Fruit fly (Drosophila melanogaster) whole organism, wandering third instar larva: Measurements from ENCODE around the gene miple2.
A peak's percentile ranks its signal among the peaks of the same experiment; 100 is the strongest.

ENCODE experiments used
- Abd-B ChIP-seq: fragments of >200 bp; optimal IDR thresholded peaks from 2 replicates; lab custom pipeline; 2017; ENCODE audit warnings: missing biosample characterization, missing genetic modification characterization
- CG32264 ChIP-seq: fragments of 200-800 bp; sonication (Bioruptor generic); optimal IDR thresholded peaks from 2 replicates; lab custom pipeline; 2016; ENCODE audit warnings: missing biosample characterization, missing genetic modification characterization
- CG9705 ChIP-seq: fragments of 200-800 bp; sonication (Bioruptor generic); optimal IDR thresholded peaks from 2 replicates; lab custom pipeline; 2018; ENCODE audit warnings: missing biosample characterization, mild to moderate bottlenecking, missing genetic modification characterization
- CrebA ChIP-seq: fragments of 200-800 bp; sonication (Bioruptor generic); optimal IDR thresholded peaks from 2 replicates; lab custom pipeline; 2016; ENCODE audit warnings: missing biosample characterization, mild to moderate bottlenecking, missing genetic modification characterization, borderline replicate concordance
- Dfd ChIP-seq: fragments of >200 bp; optimal IDR thresholded peaks from 2 replicates; lab custom pipeline; 2017; ENCODE audit warnings: missing biosample characterization, missing genetic modification characterization
- Dif ChIP-seq: fragments of 200-275, 200-300 bp; sonication (Bioruptor generic); optimal IDR thresholded peaks from 2 replicates; lab custom pipeline; 2018; ENCODE audit warnings: missing biosample characterization, missing genetic modification characterization; ENCODE audit not compliant: partially characterized antibody
- GATAd ChIP-seq: sonication (Bioruptor generic); optimal IDR thresholded peaks from 2 replicates; lab custom pipeline; 2016; ENCODE audit warnings: missing biosample characterization, missing genetic modification characterization
- HLH106 ChIP-seq: fragments of 200-800 bp; optimal IDR thresholded peaks from 3 replicates; lab custom pipeline; 2019; ENCODE audit warnings: missing biosample characterization, mild to moderate bottlenecking, missing genetic modification characterization, moderate library complexity
- Hnf4 ChIP-seq: fragments of 200-800 bp; sonication (Bioruptor generic); optimal IDR thresholded peaks from 2 replicates; lab custom pipeline; 2016; ENCODE audit warnings: missing biosample characterization, mild to moderate bottlenecking, missing genetic modification characterization
- Hr78 ChIP-seq: fragments of >200 bp; optimal IDR thresholded peaks from 2 replicates; lab custom pipeline; 2017; ENCODE audit warnings: missing biosample characterization, missing genetic modification characterization
- Hr83 ChIP-seq: fragments of 200-300 bp; sonication (Bioruptor generic); optimal IDR thresholded peaks from 2 replicates; lab custom pipeline; 2016; ENCODE audit warnings: missing biosample characterization, mild to moderate bottlenecking, missing genetic modification characterization, moderate library complexity; ENCODE audit not compliant: poor library complexity, severe bottlenecking
- Jra ChIP-seq: sonication (Bioruptor generic); optimal IDR thresholded peaks from 2 replicates; lab custom pipeline; 2016; ENCODE audit warnings: missing biosample characterization, missing genetic modification characterization
- Mio ChIP-seq: sonication (Bioruptor generic); optimal IDR thresholded peaks from 2 replicates; lab custom pipeline; 2016; ENCODE audit warnings: missing biosample characterization, missing genetic modification characterization
- Myc ChIP-seq: fragments of >200 bp; optimal IDR thresholded peaks from 2 replicates; lab custom pipeline; 2017
- N ChIP-seq: fragments of >200 bp; optimal IDR thresholded peaks from 2 replicates; lab custom pipeline; 2018; ENCODE audit warnings: missing biosample characterization, missing external identifiers, missing genetic modification characterization
- OdsH ChIP-seq: fragments of 200-800 bp; sonication (Bioruptor generic); optimal IDR thresholded peaks from 2 replicates; lab custom pipeline; 2016; ENCODE audit warnings: missing biosample characterization, mild to moderate bottlenecking, missing genetic modification characterization
- Rel ChIP-seq, 2 experiments: fragments of 200-800 bp; sonication (Bioruptor generic) in 1 of 2; optimal IDR thresholded peaks; 2 replicates in 1 of 2; 3 replicates in 1 of 2; lab custom pipeline; 2016 to 2019; ENCODE audit warnings: mild to moderate bottlenecking in 2 of 2, missing biosample characterization in 2 of 2, missing genetic modification characterization in 2 of 2, moderate library complexity in 1 of 2
- Sp1 ChIP-seq: fragments of 200-800 bp; sonication (Bioruptor generic); optimal IDR thresholded peaks from 3 replicates; lab custom pipeline; 2019; ENCODE audit warnings: missing biosample characterization, mild to moderate bottlenecking, missing genetic modification characterization, moderate library complexity
- Vsx2 ChIP-seq: fragments of 200-300, 225-300 bp; sonication (Bioruptor generic); optimal IDR thresholded peaks from 2 replicates; lab custom pipeline; 2018; ENCODE audit warnings: missing biosample characterization, missing genetic modification characterization; ENCODE audit not compliant: partially characterized antibody
- br ChIP-seq: fragments of 200-800 bp; sonication (Bioruptor generic); optimal IDR thresholded peaks from 2 replicates; lab custom pipeline; 2016; ENCODE audit warnings: missing biosample characterization, missing genetic modification characterization
- brk ChIP-seq: fragments of 200-800 bp; sonication (Bioruptor generic); optimal IDR thresholded peaks from 2 replicates; lab custom pipeline; 2016; ENCODE audit warnings: missing biosample characterization, mild to moderate bottlenecking, missing genetic modification characterization
- dl ChIP-seq, 2 experiments: fragments of 175-275, 200-275 bp in 1 of 2; fragments of 200-275 bp in 1 of 2; sonication (Bioruptor generic); optimal IDR thresholded peaks; lab custom pipeline; 2018; ENCODE audit warnings: mild to moderate bottlenecking in 2 of 2, missing biosample characterization in 2 of 2, missing genetic modification characterization in 2 of 2, moderate library complexity in 2 of 2; ENCODE audit not compliant: partially characterized antibody in 2 of 2, insufficient read depth in 1 of 2
- dmrt93B ChIP-seq: fragments of 200-800 bp; sonication (Bioruptor generic); optimal IDR thresholded peaks from 2 replicates; lab custom pipeline; 2018; ENCODE audit warnings: missing biosample characterization, mild to moderate bottlenecking, missing genetic modification characterization
- dsf ChIP-seq: sonication (Bioruptor generic); optimal IDR thresholded peaks from 2 replicates; lab custom pipeline; 2016; ENCODE audit warnings: missing biosample characterization, missing genetic modification characterization, borderline replicate concordance
- ey ChIP-seq: fragments of 200-800 bp; sonication (Bioruptor generic); optimal IDR thresholded peaks from 2 replicates; lab custom pipeline; 2016; ENCODE audit warnings: missing biosample characterization, missing genetic modification characterization
- foxo ChIP-seq, 2 experiments: fragments of 200-800 bp; sonication (Bioruptor generic); optimal IDR thresholded peaks; 2 replicates in 1 of 2; 3 replicates in 1 of 2; lab custom pipeline; 2016 to 2017; ENCODE audit warnings: missing biosample characterization in 2 of 2, missing genetic modification characterization in 2 of 2
- fru ChIP-seq: fragments of 200-800 bp; sonication (Bioruptor generic); optimal IDR thresholded peaks from 3 replicates; lab custom pipeline; 2016; ENCODE audit warnings: missing biosample characterization, mild to moderate bottlenecking, missing genetic modification characterization
- h ChIP-seq: fragments of 200-800 bp; sonication (Bioruptor generic); optimal IDR thresholded peaks from 3 replicates; lab custom pipeline; 2016; ENCODE audit warnings: missing biosample characterization, mild to moderate bottlenecking, missing genetic modification characterization
- jim ChIP-seq: fragments of 175-275, 200-325 bp; sonication (Bioruptor generic); optimal IDR thresholded peaks from 2 replicates; lab custom pipeline; 2016; ENCODE audit warnings: missing biosample characterization, mild to moderate bottlenecking, missing genetic modification characterization
- lola ChIP-seq: fragments of >200 bp; optimal IDR thresholded peaks from 2 replicates; lab custom pipeline; 2017; ENCODE audit warnings: missing biosample characterization, missing genetic modification characterization
- pan ChIP-seq: fragments of >200 bp; optimal IDR thresholded peaks from 2 replicates; lab custom pipeline; 2017
- psq ChIP-seq: fragments of 200-800 bp; sonication (Bioruptor generic); optimal IDR thresholded peaks from 3 replicates; lab custom pipeline; 2017; ENCODE audit warnings: missing biosample characterization, mild to moderate bottlenecking, missing genetic modification characterization, moderate library complexity
- rgr ChIP-seq: fragments of 200-800 bp; sonication (Bioruptor generic); optimal IDR thresholded peaks from 3 replicates; lab custom pipeline; 2016; ENCODE audit warnings: missing biosample characterization, mild to moderate bottlenecking, missing genetic modification characterization
- sage ChIP-seq: fragments of 200-800 bp; sonication (Bioruptor generic); optimal IDR thresholded peaks from 2 replicates; lab custom pipeline; 2016; ENCODE audit warnings: missing biosample characterization, mild to moderate bottlenecking, missing genetic modification characterization
- sv ChIP-seq: fragments of 200-800 bp; sonication (Bioruptor generic); optimal IDR thresholded peaks from 3 replicates; lab custom pipeline; 2016; ENCODE audit warnings: missing biosample characterization, missing genetic modification characterization
- tai ChIP-seq: sonication (Bioruptor generic); optimal IDR thresholded peaks from 2 replicates; lab custom pipeline; 2016; ENCODE audit warnings: missing biosample characterization, missing genetic modification characterization
- usp ChIP-seq: fragments of >200 bp; optimal IDR thresholded peaks from 2 replicates; lab custom pipeline; 2017; ENCODE audit warnings: missing biosample characterization, missing genetic modification characterization
- woc ChIP-seq: sonication (Bioruptor generic); optimal IDR thresholded peaks from 2 replicates; lab custom pipeline; 2016; ENCODE audit warnings: missing biosample characterization, mild to moderate bottlenecking, missing genetic modification characterization

miple2 gene

DNA sequence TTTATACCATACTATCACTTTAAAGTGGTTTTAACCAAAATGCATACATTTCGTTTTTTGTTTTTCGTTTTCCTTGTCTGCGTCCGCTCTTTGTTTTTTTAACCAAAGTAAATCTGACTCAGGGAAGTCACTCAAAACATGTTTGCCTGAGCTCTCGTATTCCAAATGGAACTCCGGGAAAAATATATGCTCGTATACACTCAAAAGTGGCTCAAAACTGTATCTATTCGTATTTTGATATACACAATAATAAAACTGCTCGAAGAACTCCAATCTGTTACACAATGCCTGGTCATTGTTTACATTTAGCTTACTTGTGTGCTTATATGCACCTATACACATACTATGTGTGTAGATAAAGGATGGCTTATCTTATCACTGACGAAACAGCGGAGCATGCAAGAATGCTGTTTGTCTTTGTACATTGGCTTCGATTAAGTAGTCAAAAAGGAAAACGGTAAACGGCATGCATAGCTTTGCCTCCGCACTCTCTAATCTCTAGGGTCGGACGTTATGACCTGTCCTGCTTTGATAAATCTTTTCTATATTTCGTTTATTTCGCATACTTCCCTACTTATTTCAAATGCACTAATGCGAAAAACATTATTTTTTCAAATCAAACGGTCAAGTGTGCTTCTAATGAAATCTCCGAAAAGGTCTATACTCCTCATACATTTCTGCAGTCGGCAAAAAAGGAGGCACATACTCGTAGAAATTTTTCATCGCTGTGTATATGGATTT is at the start of gene miple2:
TSS of gene miple2 (plus strand) at position 441 of the 741 bp plus-strand sequence.
- TF ChIP-seq psq (GFP tag; lab: Kevin White, UChicago) (peak; percentile 45), sv (GFP tag; lab: Kevin White, UChicago) (peak; percentile 25), Hnf4 (peak; percentile 22), Dif (GFP tag; lab: Kevin White, UChicago) (no peak), HLH106 (peak; percentile 50), usp (GFP tag; lab: Kevin White, UChicago) (no peak), lola (GFP tag; lab: Kevin White, UChicago) (no peak), Abd-B (GFP tag; lab: Kevin White, UChicago) (no peak), tai (no peak), Rel (GFP tag; optimal IDR thresholded peaks at IDR 0.05; lab: Kevin White, UChicago) (peak; percentile 53), Rel (tag; optimal IDR thresholded peaks at IDR 0.05; lab: Kevin White, UChicago) (no peak), Hr83 (no peak), brk (GFP tag; lab: Kevin White, UChicago) (no peak), dsf (no peak), GATAd (GFP tag; lab: Kevin White, UChicago) (no peak), Hr78 (GFP tag; lab: Kevin White, UChicago) (no peak), fru (GFP tag; lab: Kevin White, UChicago) (peak; percentile 71), N (no peak), woc (GFP tag; lab: Kevin White, UChicago) (peak; percentile 52), foxo (GFP tag; optimal IDR thresholded peaks at IDR 0.05; lab: Kevin White, UChicago) (peak in 1 of 2 experiments; percentile 64), jim (GFP tag; lab: Kevin White, UChicago) (no peak), dmrt93B (GFP tag; lab: Kevin White, UChicago) (peak; percentile 43), rgr (peak; percentile 56), sage (GFP tag; lab: Kevin White, UChicago) (peak; percentile 49), OdsH (GFP tag; lab: Kevin White, UChicago) (peak; percentile 67), br (GFP tag; lab: Kevin White, UChicago) (peak; percentile 35), Sp1 (peak; percentile 54), CG9705 (GFP tag; lab: Kevin White, UChicago) (no peak), CrebA (GFP tag; lab: Kevin White, UChicago) (peak; percentile 58), ey (GFP tag; lab: Kevin White, UChicago) (peak; percentile 61), Mio (no peak), Dfd (GFP tag; lab: Kevin White, UChicago) (no peak), dl (GFP tag; optimal IDR thresholded peaks at IDR 0.05; lab: Kevin White, UChicago; ENCODE audit: insufficient read depth in 1 of 2, partially characterized antibody in 2 of 2) (no peak), h (GFP tag; lab: Kevin White, UChicago) (peak; percentile 70), CG32264 (GFP tag; lab: Kevin White, UChicago) (no peak), Vsx2 (GFP tag; lab: Kevin White, UChicago) (no peak)

DNA sequence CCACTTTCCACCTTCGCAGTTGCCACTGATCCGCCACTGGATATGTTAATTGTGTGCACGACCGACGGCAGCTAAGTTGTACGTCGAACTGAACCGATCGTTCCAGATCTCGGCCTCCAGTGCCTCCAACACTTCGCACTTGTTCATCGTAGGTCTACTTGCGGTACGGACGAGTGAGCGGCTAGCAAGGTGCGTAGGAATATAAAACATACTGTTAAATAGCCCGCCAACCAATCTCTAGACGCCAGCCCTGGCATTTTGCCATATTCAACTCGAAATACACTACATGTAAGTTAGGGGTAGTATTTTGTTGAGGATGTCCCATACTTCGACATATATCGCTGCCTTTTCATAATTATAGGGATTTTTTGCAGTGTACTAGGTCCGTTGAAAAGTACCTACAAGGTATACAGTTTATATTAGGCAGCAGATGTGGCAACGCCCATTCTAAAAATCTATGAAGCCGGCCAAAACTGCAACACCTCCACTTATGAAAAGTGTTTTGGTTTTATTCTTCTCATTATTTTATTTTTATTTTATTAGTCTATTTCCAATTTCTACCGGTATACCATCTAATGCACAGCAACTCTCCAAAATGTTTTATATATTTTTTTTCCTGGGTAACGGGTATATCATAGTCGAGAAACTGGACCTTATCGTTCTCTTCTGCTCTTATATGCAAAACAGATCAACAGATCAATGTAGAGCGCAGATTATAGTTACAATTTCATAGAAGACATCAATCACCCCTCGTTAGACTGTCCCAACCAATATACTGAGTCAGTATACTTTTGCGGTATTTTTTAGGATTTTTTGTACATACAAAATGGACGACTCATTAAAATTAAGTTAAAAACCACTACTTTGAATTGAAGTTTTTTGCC is 47.7 kb upstream of the miple2 start, which contains the start of the genes pyx and CG33229:
TSS of gene pyx (minus strand) at position 51 of the 884 bp plus-strand sequence.
TSS of gene CG33229 (plus strand) at position 834 of the 884 bp plus-strand sequence.
- no peak for TF ChIP-seq dl (GFP tag; optimal IDR thresholded peaks at IDR 0.05; lab: Kevin White, UChicago; ENCODE audit: insufficient read depth in 1 of 2, partially characterized antibody in 2 of 2)
- TF ChIP-seq HLH106: peak; percentile 85
- TF ChIP-seq psq (GFP tag; lab: Kevin White, UChicago): peak; percentile 53
- TF ChIP-seq Jra (GFP tag; lab: Kevin White, UChicago): no peak
- TF ChIP-seq Dfd (GFP tag; lab: Kevin White, UChicago): no peak
- no peak for TF ChIP-seq Dif (GFP tag; lab: Kevin White, UChicago)
- TF ChIP-seq Mio: no peak
- peak; percentile 3 for TF ChIP-seq Rel (GFP tag; optimal IDR thresholded peaks at IDR 0.05; lab: Kevin White, UChicago)
- no peak for TF ChIP-seq Rel (tag; optimal IDR thresholded peaks at IDR 0.05; lab: Kevin White, UChicago)
- TF ChIP-seq woc (GFP tag; lab: Kevin White, UChicago): peak; percentile 37
- TF ChIP-seq CG32264 (GFP tag; lab: Kevin White, UChicago): no peak
- peak; percentile 74 for TF ChIP-seq fru (GFP tag; lab: Kevin White, UChicago)
- no peak for TF ChIP-seq lola (GFP tag; lab: Kevin White, UChicago)
- TF ChIP-seq Abd-B (GFP tag; lab: Kevin White, UChicago): no peak
- peak; percentile 73 for TF ChIP-seq h (GFP tag; lab: Kevin White, UChicago)
- TF ChIP-seq tai: no peak
- no peak for TF ChIP-seq Hr78 (GFP tag; lab: Kevin White, UChicago)
- TF ChIP-seq ey (GFP tag; lab: Kevin White, UChicago): peak; percentile 77
- TF ChIP-seq foxo (GFP tag; optimal IDR thresholded peaks at IDR 0.05; lab: Kevin White, UChicago): peak in 1 of 2 experiments; percentile 81
- no peak for TF ChIP-seq CrebA (GFP tag; lab: Kevin White, UChicago)
- no peak for TF ChIP-seq usp (GFP tag; lab: Kevin White, UChicago)
- peak; percentile 58 for TF ChIP-seq rgr
- no peak for TF ChIP-seq Vsx2 (GFP tag; lab: Kevin White, UChicago)
- TF ChIP-seq br (GFP tag; lab: Kevin White, UChicago): peak; percentile 68
- peak; percentile 61 for TF ChIP-seq Sp1
- TF ChIP-seq Hr83: peak; percentile 63
- TF ChIP-seq sv (GFP tag; lab: Kevin White, UChicago): peak; percentile 82
- TF ChIP-seq dmrt93B (GFP tag; lab: Kevin White, UChicago): peak; percentile 73
- TF ChIP-seq Myc (lab: Kevin White, UChicago): no peak
- no peak for TF ChIP-seq N
- peak; percentile 44 for TF ChIP-seq sage (GFP tag; lab: Kevin White, UChicago)
- TF ChIP-seq jim (GFP tag; lab: Kevin White, UChicago): peak; percentile 17
- no peak for TF ChIP-seq GATAd (GFP tag; lab: Kevin White, UChicago)
- peak; percentile 67 for TF ChIP-seq CG9705 (GFP tag; lab: Kevin White, UChicago)
- peak; percentile 60 for TF ChIP-seq OdsH (GFP tag; lab: Kevin White, UChicago)
- no peak for TF ChIP-seq pan (lab: Kevin White, UChicago)
- no peak for TF ChIP-seq dsf
